Fruit fly (Drosophila melanogaster): ENCODE measurements around the gene dnk.
A peak's percentile ranks its signal among the peaks of the same experiment; 100 is the strongest.

The dnk gene

dm6 chr3R:18983614-18984185 is 2.9 kb downstream of the dnk start, which contains the start of the genes snRNP-U1-C and gukh (continued):
- TF ChIP-seq CG11456 (GFP tag; IDR thresholded peaks at IDR 0.05) (peak; percentile 84), croc (GFP tag; conservative IDR thresholded peaks at IDR 0.05) (peak; percentile 55; the same call in 1 of the 3 replicates), sens (GFP tag) (peak; percentile 58), btn (GFP tag; optimal IDR thresholded peaks at IDR 0.05) (no peak), CG17385 (GFP tag; optimal IDR thresholded peaks at IDR 0.05) (peak; percentile 67), repo (GFP tag; optimal IDR thresholded peaks at IDR 0.05) (peak; percentile 27), Xrp1 (GFP tag; IDR thresholded peaks at IDR 0.05) (peak; percentile 91), ap (GFP tag; IDR thresholded peaks at IDR 0.05) (peak; percentile 81), CG3847 (GFP tag; IDR thresholded peaks at IDR 0.05) (peak; percentile 91), bab2 (GFP tag; optimal IDR thresholded peaks at IDR 0.05) (peak; percentile 45), fd96Cb (tag; optimal IDR thresholded peaks at IDR 0.05) (peak; percentile 57), CG4404 (GFP tag; IDR thresholded peaks at IDR 0.05) (peak; percentile 70), CG42726 (GFP tag; IDR thresholded peaks at IDR 0.05; ENCODE audit: partially characterized antibody) (peak; percentile 55), CG7745 (tag; optimal IDR thresholded peaks at IDR 0.05) (no peak), Sox102F (GFP tag; optimal IDR thresholded peaks at IDR 0.05) (peak; percentile 84), CG1792 (GFP tag; optimal IDR thresholded peaks at IDR 0.05) (no peak), chn (GFP tag; optimal IDR thresholded peaks at IDR 0.05) (peak; percentile 31), dimm (GFP tag; IDR thresholded peaks at IDR 0.05) (peak; percentile 53), CG17186 (GFP tag; optimal IDR thresholded peaks at IDR 0.05) (peak; percentile 9), danr (GFP tag; IDR thresholded peaks at IDR 0.05) (peak; percentile 32; the same call in 1 of the 2 replicates), ind (GFP tag; optimal IDR thresholded peaks at IDR 0.05) (peak; percentile 79), CG31388 (GFP tag; optimal IDR thresholded peaks at IDR 0.05) (no peak), Dad (GFP tag; optimal IDR thresholded peaks at IDR 0.05) (no peak), CG17361 (GFP tag; IDR thresholded peaks at IDR 0.05) (peak; percentile 76), Vsx1 (GFP tag; optimal IDR thresholded peaks at IDR 0.05) (peak; percentile 31), CG17912 (GFP tag; optimal IDR thresholded peaks at IDR 0.05) (peak; percentile 28), CG15696 (tag; optimal IDR thresholded peaks at IDR 0.05) (peak; percentile 76), mam (GFP tag; optimal IDR thresholded peaks at IDR 0.05) (peak; percentile 31), Sry-δ (GFP tag; optimal IDR thresholded peaks at IDR 0.05) (peak; percentile 35), lov (optimal IDR thresholded peaks at IDR 0.05) (no peak), lov (GFP tag; IDR thresholded peaks at IDR 0.05) (0 out of 3 replicates have a peak, but pooled peaks have one; percentile 32), CG15269 (tag; optimal IDR thresholded peaks at IDR 0.05) (peak; percentile 86), pb (GFP tag; optimal IDR thresholded peaks at IDR 0.05) (no peak), zen2 (GFP tag; IDR thresholded peaks at IDR 0.05; ENCODE audit: partially characterized antibody) (peak; percentile 45; the same call in 1 of the 3 replicates), CG6272 (GFP tag; IDR thresholded peaks at IDR 0.05) (peak; percentile 52), CG14014 (GFP tag; IDR thresholded peaks at IDR 0.05) (peak; percentile 92), Elba2 (GFP tag; optimal IDR thresholded peaks at IDR 0.05) (peak; percentile 22), lab (GFP tag; optimal IDR thresholded peaks at IDR 0.05) (peak; percentile 88), CG9215 (GFP tag; IDR thresholded peaks at IDR 0.05) (peak; percentile 71), Opbp (GFP tag; IDR thresholded peaks at IDR 0.05; ENCODE audit: partially characterized antibody) (peak; percentile 57; the same call in 2 of the 3 replicates), CG4730 (GFP tag; IDR thresholded peaks at IDR 0.05) (peak; percentile 73; the same call in 1 of the 2 replicates), Hey (tag; optimal IDR thresholded peaks at IDR 0.05) (peak; percentile 5), CG6813 (GFP tag; optimal IDR thresholded peaks at IDR 0.05) (peak; percentile 8), CG3065 (GFP tag; optimal IDR thresholded peaks at IDR 0.05) (peak; percentile 79), lilli (GFP tag; optimal IDR thresholded peaks at IDR 0.05) (peak; percentile 89), row (GFP tag; IDR thresholded peaks at IDR 0.05) (peak; percentile 95), cas (GFP tag; IDR thresholded peaks at IDR 0.05) (peak; percentile 84), PHDP (tag; optimal IDR thresholded peaks at IDR 0.05) (peak; percentile 90), p53 (GFP tag; optimal IDR thresholded peaks at IDR 0.05) (peak; percentile 40), Neu2 (GFP tag; optimal IDR thresholded peaks at IDR 0.05; ENCODE audit: borderline replicate concordance) (no peak), salm (tag; optimal IDR thresholded peaks at IDR 0.05) (no peak)

Measured in whole organism, embryonic.